Worm (Caenorhabditis elegans) whole organism, midembryonic: ENCODE measurements around the gene C47D2.1.

Experiments used
- T22C8.4 ChIP-seq: fragments of 200-800 bp; sonication (Bioruptor generic); IDR thresholded peaks from 2 replicates; pipeline ENCODE4 v1.3.6; 2022; ENCODE audit warnings: missing genetic modification characterization, missing compliant biosample characterization
- cog-1 ChIP-seq: sonication (generic microtip); optimal IDR thresholded peaks from 2 replicates; lab custom pipeline; 2016; ENCODE audit warnings: missing genetic modification characterization, missing compliant biosample characterization
- flt-1 ChIP-seq: fragments of 200-800 bp; sonication (Bioruptor generic); IDR thresholded peaks from 2 replicates; pipeline ENCODE4 v1.3.6; 2022; ENCODE audit warnings: missing genetic modification characterization, missing compliant biosample characterization
- klf-2 ChIP-seq: fragments of 200-800 bp; sonication (Bioruptor generic); conservative IDR thresholded peaks from 2 replicates; pipeline ENCODE4 v1.3.6; 2022; ENCODE audit warnings: missing genetic modification reagents, missing genetic modification characterization, missing compliant biosample characterization
- med-1 ChIP-seq: sonication (generic microtip); optimal IDR thresholded peaks from 2 replicates; lab custom pipeline; 2017; ENCODE audit warnings: missing genetic modification characterization, mild to moderate bottlenecking, missing compliant biosample characterization, antibody characterized with exemption, missing genetic modification reagents; ENCODE audit not compliant: insufficient read depth
- ref-1 ChIP-seq: fragments of 200-800 bp; sonication (Bioruptor generic); conservative IDR thresholded peaks from 2 replicates; pipeline ENCODE4 v1.3.6; 2022; ENCODE audit warnings: missing genetic modification reagents, missing genetic modification characterization, missing compliant biosample characterization
- tab-1 ChIP-seq: fragments of 200-800 bp; sonication (Bioruptor generic); IDR thresholded peaks from 2 replicates; pipeline ENCODE4 v1.3.6; 2022; ENCODE audit warnings: missing genetic modification characterization, missing compliant biosample characterization
- ztf-23 ChIP-seq: fragments of 200-800 bp; sonication (Bioruptor generic); IDR thresholded peaks from 2 replicates; pipeline ENCODE4 v1.3.6; 2022; ENCODE audit warnings: missing genetic modification reagents, missing genetic modification characterization, missing compliant biosample characterization
- ztf-29 ChIP-seq: fragments of 200-800 bp; sonication (Bioruptor generic); IDR thresholded peaks from 2 replicates; pipeline ENCODE4 v1.3.6; 2022; ENCODE audit warnings: missing genetic modification reagents, missing genetic modification characterization, missing compliant biosample characterization

C47D2.1 gene

ce11 chrX:8233554-8233953, 18.7 kb downstream of the C47D2.1 start:
- TF ChIP-seq T22C8.4, result no peak
- no peak for TF ChIP-seq klf-2 (GFP tag; lab: Robert Waterston, UW)
- no peak for TF ChIP-seq flt-1 (GFP tag; lab: Robert Waterston, UW)
- no peak for TF ChIP-seq ztf-29 (GFP tag; lab: Robert Waterston, UW)
- TF ChIP-seq ref-1 (GFP tag; lab: Robert Waterston, UW), result no peak
- TF ChIP-seq ztf-23, result no peak
- TF ChIP-seq med-1 (GFP tag; lab: Kevin White, UChicago), result no peak

- TF ChIP-seq cog-1 (no peak), klf-2 (GFP tag; lab: Robert Waterston, UW) (no peak), med-1 (GFP tag; lab: Kevin White, UChicago) (no peak), ztf-29 (GFP tag; lab: Robert Waterston, UW) (no peak), T22C8.4 (no peak), ref-1 (GFP tag; lab: Robert Waterston, UW) (no peak), tab-1 (GFP tag; lab: Robert Waterston, UW) (no peak), flt-1 (GFP tag; lab: Robert Waterston, UW) (no peak), ztf-23 (no peak)
These were observed 21.1 kb downstream of the C47D2.1 start, which contains the start of gene M60.4 for ce11 chrX:8235994-8236393. M60.4 (minus strand) TSS chrX:8236314.

DNA sequence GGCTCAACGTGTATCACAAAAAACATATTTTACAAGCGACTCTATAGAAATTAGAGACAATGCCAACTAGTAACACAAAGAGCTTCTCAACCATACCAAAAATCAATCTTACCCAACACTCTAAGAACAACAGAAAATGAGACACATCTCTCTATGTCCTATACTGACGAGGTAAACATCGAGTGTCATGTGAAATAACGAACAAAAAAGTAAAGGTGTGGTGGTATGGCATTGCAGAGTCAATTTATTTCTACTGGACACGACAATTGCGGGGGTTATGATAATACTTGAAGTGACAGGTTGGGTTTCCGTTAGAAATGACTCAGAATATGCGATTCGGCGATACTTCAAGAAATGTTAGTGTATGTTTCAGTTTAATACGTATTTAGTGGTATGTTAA, 21.6 kb downstream of the C47D2.1 start:
- TF ChIP-seq flt-1 (GFP tag; lab: Robert Waterston, UW) (no peak), ztf-23 (no peak), cog-1 (no peak), ref-1 (GFP tag; lab: Robert Waterston, UW) (no peak), med-1 (GFP tag; lab: Kevin White, UChicago) (no peak), ztf-29 (GFP tag; lab: Robert Waterston, UW) (no peak), T22C8.4 (no peak), klf-2 (GFP tag; lab: Robert Waterston, UW) (no peak), tab-1 (GFP tag; lab: Robert Waterston, UW) (no peak)

- TF ChIP-seq klf-2 (GFP tag; lab: Robert Waterston, UW) (no peak), cog-1 (no peak), ztf-29 (GFP tag; lab: Robert Waterston, UW) (no peak)
These were observed 23.8 kb downstream of the C47D2.1 start for ce11 chrX:8238639-8239055.

DNA sequence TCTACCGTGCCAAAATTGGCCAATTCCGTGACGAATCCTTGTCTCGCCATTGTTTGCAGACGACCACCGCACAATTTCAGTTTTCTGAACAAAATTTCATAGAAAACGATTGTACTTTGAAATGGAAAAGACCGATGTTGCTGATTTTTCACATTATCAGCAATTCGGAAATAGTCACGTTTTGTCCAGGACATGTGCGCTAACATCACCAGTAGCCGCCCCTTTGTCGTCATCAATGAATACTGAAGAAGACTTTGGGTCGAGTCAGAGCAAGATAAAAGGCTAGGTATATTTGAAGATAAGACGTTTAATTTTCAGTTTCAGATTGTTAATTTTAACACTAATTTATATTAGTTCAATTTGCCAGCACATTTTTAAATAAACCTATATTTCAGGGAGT, 27.0 kb downstream of the C47D2.1 start, which contains the start of gene endu-2:
endu-2 (plus strand) TSS at position 396 of the 400 bp plus-strand sequence.
- TF ChIP-seq tab-1 (GFP tag; lab: Robert Waterston, UW), result no peak
- TF ChIP-seq med-1 (GFP tag; lab: Kevin White, UChicago), result no peak
- no peak for TF ChIP-seq flt-1 (GFP tag; lab: Robert Waterston, UW)
- no peak for TF ChIP-seq ztf-29 (GFP tag; lab: Robert Waterston, UW)
- no peak for TF ChIP-seq ref-1 (GFP tag; lab: Robert Waterston, UW)
- TF ChIP-seq cog-1, result no peak
- TF ChIP-seq T22C8.4, result no peak
- TF ChIP-seq ztf-23, result no peak
- TF ChIP-seq klf-2 (GFP tag; lab: Robert Waterston, UW), result no peak

ce11 chrX:8243116-8243515, 28.3 kb downstream of the C47D2.1 start:
- no peak for TF ChIP-seq ztf-23
- no peak for TF ChIP-seq ref-1 (GFP tag; lab: Robert Waterston, UW)
- no peak for TF ChIP-seq T22C8.4
- no peak for TF ChIP-seq klf-2 (GFP tag; lab: Robert Waterston, UW)
- TF ChIP-seq flt-1 (GFP tag; lab: Robert Waterston, UW), result no peak
- TF ChIP-seq tab-1 (GFP tag; lab: Robert Waterston, UW), result no peak
- TF ChIP-seq cog-1, result no peak
- TF ChIP-seq ztf-29 (GFP tag; lab: Robert Waterston, UW), result no peak
- no peak for TF ChIP-seq med-1 (GFP tag; lab: Kevin White, UChicago)

DNA sequence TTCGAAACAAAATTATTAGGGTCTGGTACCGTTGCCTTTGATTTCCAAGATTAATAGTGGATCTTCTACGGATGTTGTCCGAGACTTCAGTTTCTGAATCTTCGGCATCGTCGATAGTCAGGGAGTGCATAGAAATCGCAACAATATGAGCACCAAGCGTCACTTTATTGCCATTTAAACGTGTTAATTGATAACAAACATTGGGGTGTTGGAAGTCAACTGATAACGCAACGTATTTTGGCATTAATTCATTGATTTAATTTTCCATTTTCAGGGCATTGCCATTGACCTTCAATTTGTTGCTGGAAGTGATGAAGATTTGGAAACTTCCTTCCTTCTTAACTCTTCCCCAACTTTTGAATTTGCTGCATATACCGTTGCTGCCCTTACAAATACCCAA, 31.3 kb downstream of the C47D2.1 start, which contains the start of gene kqt-2:
kqt-2 (minus strand) TSS at position 244 of the 400 bp plus-strand sequence.
- TF ChIP-seq cog-1 (no peak), flt-1 (GFP tag; lab: Robert Waterston, UW) (no peak), ztf-29 (GFP tag; lab: Robert Waterston, UW) (no peak), klf-2 (GFP tag; lab: Robert Waterston, UW) (no peak), ref-1 (GFP tag; lab: Robert Waterston, UW) (no peak), med-1 (GFP tag; lab: Kevin White, UChicago) (no peak), T22C8.4 (no peak), tab-1 (GFP tag; lab: Robert Waterston, UW) (no peak), ztf-23 (no peak)

DNA sequence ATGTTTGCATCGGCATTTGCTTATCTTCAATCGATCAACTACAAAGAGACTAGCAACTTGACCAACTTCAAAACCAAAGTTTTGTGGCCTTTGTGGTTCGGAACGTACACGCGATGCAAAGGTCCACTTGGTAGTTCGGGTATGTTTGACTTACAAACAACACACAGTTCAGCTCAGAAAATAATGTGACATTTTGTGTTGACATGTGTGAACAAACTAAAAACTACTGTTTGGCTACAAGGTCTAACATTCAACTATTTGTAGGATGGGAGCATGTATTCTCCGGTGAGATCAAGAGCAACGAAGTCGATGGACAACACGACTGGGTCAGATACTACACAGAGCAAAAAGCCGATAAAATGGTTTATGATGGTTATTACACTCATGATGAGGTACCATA, 32.2 kb downstream of the C47D2.1 start:
- TF ChIP-seq ztf-29 (GFP tag; lab: Robert Waterston, UW) (no peak), cog-1 (no peak), ref-1 (GFP tag; lab: Robert Waterston, UW) (no peak), med-1 (GFP tag; lab: Kevin White, UChicago) (no peak), ztf-23 (no peak), T22C8.4 (no peak), flt-1 (GFP tag; lab: Robert Waterston, UW) (no peak), tab-1 (GFP tag; lab: Robert Waterston, UW) (no peak), klf-2 (GFP tag; lab: Robert Waterston, UW) (no peak)

DNA sequence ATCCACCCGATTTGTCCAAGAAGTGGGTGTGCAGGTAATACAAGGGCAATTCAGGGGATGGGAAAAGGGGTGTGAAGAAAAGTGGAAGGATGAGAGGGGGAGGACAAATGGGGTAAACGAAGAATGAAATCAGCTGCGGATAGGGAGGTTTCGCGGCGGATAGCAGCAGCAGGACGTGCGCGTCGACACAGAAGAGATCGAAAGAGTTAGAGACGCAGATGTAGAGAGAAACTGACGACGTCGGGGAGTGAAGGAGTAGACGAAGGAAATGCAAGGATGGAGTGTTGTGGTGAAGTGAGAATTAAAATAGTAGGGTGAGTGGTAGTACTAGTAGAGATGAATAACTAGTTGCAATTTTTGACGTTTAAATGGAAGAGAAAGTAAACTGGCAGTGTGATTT, 37.4 kb downstream of the C47D2.1 start, which contains the start of gene M60.6:
M60.6 (minus strand) TSS at position 166 of the 400 bp plus-strand sequence.
- TF ChIP-seq cog-1 (no peak), med-1 (GFP tag; lab: Kevin White, UChicago) (no peak), T22C8.4 (no peak), ref-1 (GFP tag; lab: Robert Waterston, UW) (no peak), flt-1 (GFP tag; lab: Robert Waterston, UW) (no peak), klf-2 (GFP tag; lab: Robert Waterston, UW) (no peak), ztf-23 (no peak), ztf-29 (GFP tag; lab: Robert Waterston, UW) (no peak), tab-1 (GFP tag; lab: Robert Waterston, UW) (no peak)

ce11 chrX:8255433-8255832, 40.6 kb downstream of the C47D2.1 start:
- TF ChIP-seq cog-1, result no peak
- no peak for TF ChIP-seq tab-1 (GFP tag; lab: Robert Waterston, UW)
- no peak for TF ChIP-seq ztf-23
- no peak for TF ChIP-seq med-1 (GFP tag; lab: Kevin White, UChicago)
- TF ChIP-seq ref-1 (GFP tag; lab: Robert Waterston, UW), result no peak
- TF ChIP-seq klf-2 (GFP tag; lab: Robert Waterston, UW), result no peak
- TF ChIP-seq ztf-29 (GFP tag; lab: Robert Waterston, UW), result no peak
